Worm (Caenorhabditis elegans) whole organism, mixed stage, embryonic: Measurements from ENCODE around the gene C33D9.10.

Experiments
- elt-1 ChIP-seq: sonication (generic microtip); optimal IDR thresholded peaks from 2 replicates; lab custom pipeline; 2017; ENCODE audit warnings: missing genetic modification characterization, mild to moderate bottlenecking, missing compliant biosample characterization, antibody characterized with exemption, moderate library complexity, borderline replicate concordance; ENCODE audit not compliant: insufficient read depth
- sem-2 ChIP-seq: fragments of 200-800 bp; sonication (Bioruptor generic); optimal IDR thresholded peaks from 2 replicates; lab custom pipeline; 2018; ENCODE audit warnings: mild to moderate bottlenecking, missing genetic modification characterization, missing compliant biosample characterization
- unc-62 ChIP-seq: fragments of 150-350 bp; optimal IDR thresholded peaks from 2 replicates; lab custom pipeline; 2014; ENCODE audit warnings: missing biosample characterization, missing genetic modification reagents, missing genetic modification characterization

DNA sequence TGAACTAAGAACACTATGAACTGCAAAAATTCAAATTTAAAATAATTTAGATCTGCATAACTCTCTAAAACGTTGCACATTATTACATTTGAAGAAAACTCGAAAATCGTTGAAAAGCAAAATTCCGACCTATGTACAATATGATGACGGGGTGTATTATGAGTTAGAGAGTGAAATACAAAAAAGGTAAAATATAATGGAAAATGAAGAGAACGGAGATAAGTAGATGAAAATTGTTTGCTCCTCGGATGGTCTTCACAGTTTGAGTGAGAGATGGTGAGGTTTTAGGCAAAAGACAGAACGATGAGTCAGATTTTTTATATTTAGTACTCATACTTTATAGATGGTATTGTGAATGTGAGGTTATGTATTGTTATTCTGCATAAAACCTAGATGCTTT, 19.4 kb upstream of the C33D9.10 start:
- no peak for TF ChIP-seq elt-1
- no peak for TF ChIP-seq unc-62 (GFP tag; lab: Kevin White, UChicago)
- no peak for TF ChIP-seq sem-2 (GFP tag; lab: Kevin White, UChicago)
